Worm (Caenorhabditis elegans): Measurements from ENCODE around the gene tin-9.2.

ce11 chrIV:13100415-13100814 lies 1.6 kb downstream of the tin-9.2 start, which contains the start of gene fask-1:
- TF ChIP-seq nhr-23 (tag; optimal IDR thresholded peaks at IDR 0.05) = no peak
- TF ChIP-seq pqm-1 (tag; optimal IDR thresholded peaks at IDR 0.05) = no peak
- no peak for TF ChIP-seq nhr-28 (tag; optimal IDR thresholded peaks at IDR 0.05)
- no peak for TF ChIP-seq tbx-2 (tag; optimal IDR thresholded peaks at IDR 0.05)
- no peak for TF ChIP-seq ztf-4 (tag; optimal IDR thresholded peaks at IDR 0.05)
- no peak for TF ChIP-seq unc-62 (GFP tag; optimal IDR thresholded peaks at IDR 0.05)
- TF ChIP-seq ama-1 (optimal IDR thresholded peaks at IDR 0.05) = no peak
- no peak for TF ChIP-seq mml-1 (tag; optimal IDR thresholded peaks at IDR 0.05)
- TF ChIP-seq ceh-9 (tag; optimal IDR thresholded peaks at IDR 0.05) = no peak
- TF ChIP-seq mdl-1 (tag; optimal IDR thresholded peaks at IDR 0.05) = no peak
- no peak for TF ChIP-seq zag-1 (tag; optimal IDR thresholded peaks at IDR 0.05)
